Worm (Caenorhabditis elegans) whole organism, young adult: ENCODE data around the gene mai-1.

Experiments
- B0035.1 ChIP-seq: sonication (generic microtip); optimal IDR thresholded peaks from 2 replicates; lab custom pipeline; 2016; ENCODE audit warnings: missing genetic modification characterization, mild to moderate bottlenecking, missing compliant biosample characterization, missing genotype, missing genetic modification reagents
- B0261.1 ChIP-seq: sonication (generic microtip); optimal IDR thresholded peaks from 2 replicates; lab custom pipeline; 2016; ENCODE audit warnings: mild to moderate bottlenecking, missing genetic modification characterization, moderate library complexity, missing compliant biosample characterization
- D2030.7 ChIP-seq: fragments of 200-800 bp; sonication (Bioruptor generic); IDR thresholded peaks from 2 replicates; pipeline ENCODE4 v1.3.6; 2022; ENCODE audit warnings: missing genetic modification reagents, missing genetic modification characterization, missing compliant biosample characterization
- F23B12.7 ChIP-seq: sonication (generic microtip); optimal IDR thresholded peaks from 2 replicates; lab custom pipeline; 2017; ENCODE audit warnings: missing genetic modification characterization, mild to moderate bottlenecking, missing compliant biosample characterization, antibody characterized with exemption, moderate library complexity; ENCODE audit not compliant: insufficient read depth
- F39B2.1 ChIP-seq: fragments of 200-800 bp; sonication (Bioruptor generic); IDR thresholded peaks from 2 replicates; pipeline ENCODE4 v1.3.6; 2022; ENCODE audit warnings: missing genetic modification reagents, missing genetic modification characterization, missing compliant biosample characterization
- F52B5.7 ChIP-seq: sonication (generic microtip); optimal IDR thresholded peaks from 2 replicates; lab custom pipeline; 2016; ENCODE audit warnings: mild to moderate bottlenecking, missing genetic modification characterization, missing compliant biosample characterization
- T26A5.8 ChIP-seq: sonication (generic microtip); optimal IDR thresholded peaks from 2 replicates; lab custom pipeline; 2016; ENCODE audit warnings: missing genetic modification characterization, missing compliant biosample characterization
- Y53F4B.3 ChIP-seq: fragments of 200-800 bp; sonication (Bioruptor generic); IDR thresholded peaks from 2 replicates; pipeline ENCODE4 v1.3.6; 2022; ENCODE audit warnings: missing genetic modification reagents, missing genetic modification characterization, missing compliant biosample characterization
- Y67H2A.10 ChIP-seq: fragments of 200-800 bp; sonication (Bioruptor generic); conservative IDR thresholded peaks from 2 replicates; pipeline ENCODE4 v1.3.6; 2022; ENCODE audit warnings: missing genetic modification reagents, missing genetic modification characterization, missing compliant biosample characterization
- Y95B8A.8 ChIP-seq: fragments of 200-800 bp; sonication (Bioruptor generic); IDR thresholded peaks from 2 replicates; pipeline ENCODE4 v1.3.6; 2022; ENCODE audit warnings: missing genetic modification reagents, missing genetic modification characterization, missing compliant biosample characterization
- ZK185.1 ChIP-seq: sonication (generic microtip); optimal IDR thresholded peaks from 2 replicates; lab custom pipeline; 2016; ENCODE audit warnings: mild to moderate bottlenecking, missing genetic modification characterization, missing compliant biosample characterization; ENCODE audit not compliant: poor library complexity, severe bottlenecking
- athp-1 ChIP-seq: sonication (generic microtip); optimal IDR thresholded peaks from 2 replicates; lab custom pipeline; 2017; ENCODE audit warnings: mild to moderate bottlenecking, missing genetic modification characterization, missing compliant biosample characterization
- bed-2 ChIP-seq: fragments of 200-800 bp; sonication (Bioruptor generic); IDR thresholded peaks from 2 replicates; pipeline ENCODE4 v1.3.6; 2022; ENCODE audit warnings: missing genetic modification reagents, missing genetic modification characterization, missing compliant biosample characterization
- ccch-3 ChIP-seq: fragments of 200-800 bp; sonication (Bioruptor generic); optimal IDR thresholded peaks from 2 replicates; lab custom pipeline; 2018; ENCODE audit warnings: mild to moderate bottlenecking, missing genetic modification characterization, missing compliant biosample characterization
- ceh-100 ChIP-seq: fragments of 200-800 bp; sonication (Bioruptor generic); IDR thresholded peaks from 2 replicates; pipeline ENCODE4 v1.3.6; 2022; ENCODE audit warnings: missing genetic modification reagents, missing genetic modification characterization, missing compliant biosample characterization
- ceh-27 ChIP-seq: fragments of 200-800 bp; sonication (Bioruptor generic); optimal IDR thresholded peaks from 2 replicates; lab custom pipeline; 2018; ENCODE audit warnings: mild to moderate bottlenecking, missing genetic modification characterization, moderate library complexity, missing compliant biosample characterization
- ceh-40 ChIP-seq: fragments of 200-800 bp; sonication (Bioruptor generic); IDR thresholded peaks from 2 replicates; pipeline ENCODE4 v1.3.6; 2022; ENCODE audit warnings: missing genetic modification characterization, missing compliant biosample characterization
- ceh-58 ChIP-seq: fragments of 200-800 bp; sonication (Bioruptor generic); IDR thresholded peaks from 2 replicates; pipeline ENCODE4 v1.3.6; 2022; ENCODE audit warnings: missing genetic modification characterization, missing compliant biosample characterization
- chd-7 ChIP-seq: sonication (generic microtip); optimal IDR thresholded peaks from 2 replicates; lab custom pipeline; 2016; ENCODE audit warnings: mild to moderate bottlenecking, missing genetic modification characterization, moderate library complexity, missing compliant biosample characterization
- dpl-1 ChIP-seq: fragments of 150-350 bp; optimal IDR thresholded peaks from 2 replicates; lab custom pipeline; 2014; ENCODE audit warnings: missing biosample characterization, missing genetic modification reagents, missing genetic modification characterization
- egl-18 ChIP-seq: fragments of 200-800 bp; sonication (Bioruptor generic); IDR thresholded peaks from 2 replicates; pipeline ENCODE4 v1.3.6; 2022; ENCODE audit warnings: missing genetic modification reagents, missing genetic modification characterization, missing compliant biosample characterization
- ets-4 ChIP-seq: fragments of 200-800 bp; sonication (Bioruptor generic); optimal IDR thresholded peaks from 2 replicates; lab custom pipeline; 2018; ENCODE audit warnings: mild to moderate bottlenecking, missing genetic modification characterization, missing compliant biosample characterization
- hlh-12 ChIP-seq: sonication (generic microtip); optimal IDR thresholded peaks from 2 replicates; lab custom pipeline; 2016; ENCODE audit warnings: missing genetic modification characterization, missing compliant biosample characterization
- hlh-26 ChIP-seq: fragments of 200-800 bp; sonication (Bioruptor generic); conservative IDR thresholded peaks from 2 replicates; pipeline ENCODE4 v1.3.6; 2022; ENCODE audit warnings: missing genetic modification reagents, missing genetic modification characterization, missing compliant biosample characterization
- hmg-1.2 ChIP-seq: fragments of 200-800 bp; sonication (Bioruptor generic); IDR thresholded peaks from 2 replicates; pipeline ENCODE4 v1.3.6; 2022; ENCODE audit warnings: missing genetic modification reagents, missing genetic modification characterization, missing compliant biosample characterization
- lag-1 ChIP-seq: fragments of 200-800 bp; sonication (Bioruptor generic); IDR thresholded peaks from 2 replicates; pipeline ENCODE4 v1.3.6; 2022; ENCODE audit warnings: missing genetic modification reagents, missing genetic modification characterization, missing compliant biosample characterization
- let-526 ChIP-seq: fragments of 200-800 bp; sonication (Bioruptor generic); IDR thresholded peaks from 2 replicates; pipeline ENCODE4 v1.3.6; 2022; ENCODE audit warnings: missing genetic modification reagents, missing genetic modification characterization, missing compliant biosample characterization
- let-607 ChIP-seq, 2 experiments: fragments of 200-800 bp in 1 of 2; sonication (Bioruptor generic) in 1 of 2; sonication (generic microtip) in 1 of 2; optimal IDR thresholded peaks; 2 replicates each; lab custom pipeline; 2016 to 2018; ENCODE audit warnings: mild to moderate bottlenecking in 2 of 2, missing compliant biosample characterization in 2 of 2, missing genetic modification characterization in 2 of 2, moderate library complexity in 2 of 2, missing genotype in 1 of 2
- lin-35 ChIP-seq, 3 experiments: fragments of 150-350 bp in 2 of 3; sonication (generic microtip) in 1 of 3; optimal IDR thresholded peaks; 2 replicates each; lab custom pipeline; 2014 to 2018; ENCODE audit warnings: missing biosample characterization in 3 of 3, missing genetic modification characterization in 3 of 3, missing genetic modification reagents in 3 of 3
- lin-40 ChIP-seq: sonication (generic microtip); optimal IDR thresholded peaks from 2 replicates; lab custom pipeline; 2016; ENCODE audit warnings: missing genetic modification characterization, mild to moderate bottlenecking, missing compliant biosample characterization, missing genotype, missing genetic modification reagents
- lin-54 ChIP-seq: fragments of 200-800 bp; sonication (Bioruptor generic); optimal IDR thresholded peaks from 2 replicates; lab custom pipeline; 2018; ENCODE audit warnings: mild to moderate bottlenecking, missing genetic modification characterization, missing compliant biosample characterization
- lir-1 ChIP-seq: fragments of 200-800 bp; sonication (Bioruptor generic); conservative IDR thresholded peaks from 2 replicates; pipeline ENCODE4 v1.3.6; 2022; ENCODE audit warnings: missing genetic modification reagents, missing genetic modification characterization, missing compliant biosample characterization
- lsl-1 ChIP-seq: fragments of 200-800 bp; sonication (Bioruptor generic); optimal IDR thresholded peaks from 2 replicates; lab custom pipeline; 2018; ENCODE audit warnings: mild to moderate bottlenecking, missing genetic modification characterization, moderate library complexity, missing compliant biosample characterization
- madf-10 ChIP-seq: sonication (generic microtip); optimal IDR thresholded peaks from 2 replicates; lab custom pipeline; 2016; ENCODE audit warnings: mild to moderate bottlenecking, missing genetic modification characterization, missing compliant biosample characterization
- madf-3 ChIP-seq: fragments of 200-800 bp; sonication (Bioruptor generic); IDR thresholded peaks from 2 replicates; pipeline ENCODE4 v1.3.6; 2022; ENCODE audit warnings: missing genetic modification reagents, missing genetic modification characterization, missing compliant biosample characterization
- mxl-1 ChIP-seq: sonication (generic microtip); optimal IDR thresholded peaks from 2 replicates; lab custom pipeline; 2016; ENCODE audit warnings: missing genetic modification characterization, missing compliant biosample characterization
- nfya-1 ChIP-seq: sonication (generic microtip); optimal IDR thresholded peaks from 2 replicates; lab custom pipeline; 2017; ENCODE audit warnings: antibody characterized with exemption, missing compliant biosample characterization, missing genetic modification characterization, borderline replicate concordance; ENCODE audit not compliant: insufficient read depth
- nfyb-1 ChIP-seq: fragments of 200-800 bp; sonication (Bioruptor generic); IDR thresholded peaks from 2 replicates; pipeline ENCODE4 v1.3.6; 2022; ENCODE audit warnings: missing genetic modification reagents, missing genetic modification characterization, missing compliant biosample characterization
- nhr-179 ChIP-seq: sonication (generic microtip); optimal IDR thresholded peaks from 2 replicates; lab custom pipeline; 2016; ENCODE audit warnings: mild to moderate bottlenecking, missing genetic modification characterization, missing compliant biosample characterization
- nhr-90 ChIP-seq: sonication (generic microtip); optimal IDR thresholded peaks from 2 replicates; lab custom pipeline; 2016; ENCODE audit warnings: missing genotype, mild to moderate bottlenecking, missing genetic modification characterization, missing compliant biosample characterization
- pbrm-1 ChIP-seq: fragments of 200-800 bp; sonication (Bioruptor generic); IDR thresholded peaks from 2 replicates; pipeline ENCODE4 v1.3.6; 2022; ENCODE audit warnings: missing genetic modification reagents, missing genetic modification characterization, missing compliant biosample characterization
- sdz-38 ChIP-seq: sonication (generic microtip); optimal IDR thresholded peaks from 2 replicates; lab custom pipeline; 2016; ENCODE audit warnings: missing genotype, missing genetic modification characterization, missing compliant biosample characterization
- sea-2 ChIP-seq: fragments of 200-800 bp; sonication (Bioruptor generic); IDR thresholded peaks from 2 replicates; pipeline ENCODE4 v1.3.6; 2022; ENCODE audit warnings: missing genetic modification characterization, missing compliant biosample characterization
- snpc-1.3 ChIP-seq: sonication (generic microtip); optimal IDR thresholded peaks from 2 replicates; lab custom pipeline; 2017; ENCODE audit warnings: missing genetic modification characterization, mild to moderate bottlenecking, missing compliant biosample characterization, antibody characterized with exemption, moderate library complexity, missing genotype, missing genetic modification reagents; ENCODE audit not compliant: insufficient read depth
- snpc-3.4 ChIP-seq: sonication (generic microtip); optimal IDR thresholded peaks from 2 replicates; lab custom pipeline; 2017; ENCODE audit warnings: missing genetic modification characterization, mild to moderate bottlenecking, missing compliant biosample characterization, antibody characterized with exemption, moderate library complexity, missing genotype, missing genetic modification reagents
- sptf-2 ChIP-seq: fragments of 200-800 bp; sonication (Bioruptor generic); optimal IDR thresholded peaks from 2 replicates; lab custom pipeline; 2018; ENCODE audit warnings: mild to moderate bottlenecking, missing genetic modification characterization, missing compliant biosample characterization
- tlf-1 ChIP-seq: fragments of 200-800 bp; sonication (Bioruptor generic); optimal IDR thresholded peaks from 2 replicates; lab custom pipeline; 2018; ENCODE audit warnings: mild to moderate bottlenecking, missing genetic modification characterization, missing compliant biosample characterization
- unc-130 ChIP-seq: sonication (generic microtip); optimal IDR thresholded peaks from 2 replicates; lab custom pipeline; 2016; ENCODE audit warnings: missing genetic modification reagents, missing genetic modification characterization, missing compliant biosample characterization
- ztf-28 ChIP-seq: fragments of 200-800 bp; sonication (Bioruptor generic); IDR thresholded peaks from 2 replicates; pipeline ENCODE4 v1.3.6; 2022; ENCODE audit warnings: missing genetic modification reagents, missing genetic modification characterization, missing compliant biosample characterization

Gene mai-1

DNA sequence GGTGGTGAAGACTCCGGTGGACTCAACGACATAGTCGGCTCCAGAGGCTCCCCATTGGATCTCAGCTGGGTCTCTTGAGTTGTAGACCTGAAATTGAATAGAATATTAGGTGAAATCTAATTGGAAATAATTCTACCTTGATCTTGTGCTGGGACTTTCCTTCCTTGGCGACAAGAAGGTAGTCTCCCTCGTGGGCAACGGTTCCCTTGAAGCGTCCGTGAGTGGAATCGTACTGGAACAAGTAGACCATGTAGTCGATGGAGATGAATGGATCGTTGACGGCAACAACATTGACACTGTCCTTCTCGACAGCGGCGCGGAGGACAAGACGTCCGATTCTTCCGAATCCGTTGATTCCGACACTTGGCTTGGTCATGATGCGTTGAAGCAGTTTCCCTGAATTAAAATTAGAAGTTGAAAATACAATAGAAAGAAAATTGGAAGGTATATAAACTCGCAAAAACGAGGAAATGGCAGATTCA, 3.4 kb downstream of the mai-1 start, which contains the start of gene gpd-3 (continued):
- TF ChIP-seq ceh-58 (GFP tag; lab: Robert Waterston, UW) (no peak), snpc-3.4 (tag; lab: Kevin White, UChicago) (no peak), ceh-40 (no peak), tlf-1 (peak; percentile 3), ceh-100 (GFP tag; lab: Robert Waterston, UW) (no peak), ccch-3 (no peak), lir-1 (no peak), let-526 (GFP tag; lab: Robert Waterston, UW) (no peak), ets-4 (no peak), ztf-28 (GFP tag; lab: Robert Waterston, UW) (no peak), madf-3 (GFP tag; lab: Robert Waterston, UW) (0 out of 2 replicates have a peak, but pooled peaks have one; percentile 13), nfya-1 (tag; lab: Kevin White, UChicago) (no peak), D2030.7 (GFP tag; lab: Robert Waterston, UW) (no peak), nhr-179 (tag; lab: Kevin White, UChicago) (no peak), lin-35 (GFP tag; optimal IDR thresholded peaks at IDR 0.05; lab: Kevin White, UChicago) (no peak), hmg-1.2 (GFP tag; lab: Robert Waterston, UW) (no peak; the same call in 1 of the 2 replicates), lin-40 (tag; lab: Kevin White, UChicago) (no peak), hlh-12 (tag; lab: Kevin White, UChicago) (no peak), pbrm-1 (GFP tag; lab: Robert Waterston, UW) (no peak), hlh-26 (GFP tag; lab: Robert Waterston, UW) (no peak), nfyb-1 (GFP tag; lab: Robert Waterston, UW) (peak; percentile 31; the same call in 1 of the 2 replicates), sea-2 (no peak), madf-10 (tag; lab: Kevin White, UChicago) (no peak), nhr-90 (tag; lab: Kevin White, UChicago) (no peak), athp-1 (tag; lab: Kevin White, UChicago) (no peak), T26A5.8 (tag; lab: Kevin White, UChicago) (no peak), B0035.1 (tag; lab: Kevin White, UChicago) (peak; percentile 51), let-607 (tag; optimal IDR thresholded peaks at IDR 0.05; lab: Kevin White, UChicago) (no peak), snpc-1.3 (tag; lab: Kevin White, UChicago) (no peak), sptf-2 (GFP tag; lab: Kevin White, UChicago) (no peak), Y53F4B.3 (no peak), F23B12.7 (tag; lab: Kevin White, UChicago) (no peak), F39B2.1 (no peak), sdz-38 (no peak), bed-2 (GFP tag; lab: Robert Waterston, UW) (no peak), lag-1 (GFP tag; lab: Robert Waterston, UW) (0 out of 2 replicates have a peak, but pooled peaks have one; percentile 6), Y95B8A.8 (GFP tag; lab: Robert Waterston, UW) (no peak), F52B5.7 (tag; lab: Kevin White, UChicago) (no peak), Y67H2A.10 (no peak), dpl-1 (GFP tag; lab: Kevin White, UChicago) (no peak), mxl-1 (no peak), lin-54 (GFP tag; lab: Kevin White, UChicago) (no peak), B0261.1 (no peak), chd-7 (no peak), lsl-1 (GFP tag; lab: Kevin White, UChicago) (no peak), egl-18 (GFP tag; lab: Robert Waterston, UW) (no peak), ZK185.1 (tag; lab: Kevin White, UChicago) (peak; percentile 15), unc-130 (no peak), ceh-27 (GFP tag; lab: Kevin White, UChicago) (no peak)
